Fruit fly (Drosophila melanogaster): ENCODE data around the gene lft.

dm6 chr2L:10395035-10395434, 30.8 kb downstream of the lft start:
- no peak for TF ChIP-seq CG9948 (tag; optimal IDR thresholded peaks at IDR 0.05)
- TF ChIP-seq Snoo (tag; optimal IDR thresholded peaks at IDR 0.05): no peak
- no peak for TF ChIP-seq CG14655 (GFP tag; optimal IDR thresholded peaks at IDR 0.05)
- TF ChIP-seq fd96Ca (GFP tag; IDR thresholded peaks at IDR 0.05): no peak
- no peak for TF ChIP-seq CG34367 (tag; optimal IDR thresholded peaks at IDR 0.05)
- no peak for TF ChIP-seq CG8159 (tag; optimal IDR thresholded peaks at IDR 0.05)
- TF ChIP-seq CG15710 (tag; optimal IDR thresholded peaks at IDR 0.05): no peak
- TF ChIP-seq EcR (GFP tag; optimal IDR thresholded peaks at IDR 0.05): no peak
- TF ChIP-seq gl (tag; optimal IDR thresholded peaks at IDR 0.05): no peak
- no peak for TF ChIP-seq CG17806 (tag; optimal IDR thresholded peaks at IDR 0.05)

Data from whole organism, pupa.